Worm (Caenorhabditis elegans): ENCODE results near the gene twk-18.

Gene twk-18

ce11 chrX:9024270-9024669, 36.3 kb downstream of the twk-18 start (continued):
- TF ChIP-seq hlh-11 (tag; optimal IDR thresholded peaks at IDR 0.05) (no peak), mep-1 (tag; optimal IDR thresholded peaks at IDR 0.05) (no peak), saeg-2 (GFP tag; IDR thresholded peaks at IDR 0.05) (peak; percentile 56; the same call in 1 of the 2 replicates), ceh-62 (tag; optimal IDR thresholded peaks at IDR 0.05) (no peak), ceh-44 (GFP tag; IDR thresholded peaks at IDR 0.05) (peak; percentile 76), nhr-102 (tag; optimal IDR thresholded peaks at IDR 0.05) (no peak), lin-39 (tag; optimal IDR thresholded peaks at IDR 0.05) (no peak), lin-1 (GFP tag; IDR thresholded peaks at IDR 0.05) (peak; percentile 79), unc-62 (GFP tag; optimal IDR thresholded peaks at IDR 0.05 in 1 of 2) (no peak), unc-62 (tag; optimal IDR thresholded peaks at IDR 0.05) (no peak), zip-2 (tag; optimal IDR thresholded peaks at IDR 0.05) (no peak), mdt-29 (GFP tag; IDR thresholded peaks at IDR 0.05) (no peak), ceh-82 (tag; optimal IDR thresholded peaks at IDR 0.05) (no peak), nhr-77 (tag; optimal IDR thresholded peaks at IDR 0.05) (no peak), ceh-20 (GFP tag; IDR thresholded peaks at IDR 0.05) (peak; percentile 18; the same call in 1 of the 2 replicates), ceh-28 (tag; optimal IDR thresholded peaks at IDR 0.05) (no peak), egl-27 (tag; optimal IDR thresholded peaks at IDR 0.05) (no peak), ztf-7 (tag; optimal IDR thresholded peaks at IDR 0.05) (peak; percentile 63), lir-3 (tag; optimal IDR thresholded peaks at IDR 0.05) (peak; percentile 86), attf-4 (tag; optimal IDR thresholded peaks at IDR 0.05) (no peak), madf-5 (GFP tag; IDR thresholded peaks at IDR 0.05) (peak; percentile 60 to 89; a peak in 3 of 4 replicates), F49E8.2 (tag; optimal IDR thresholded peaks at IDR 0.05; ENCODE audit: borderline replicate concordance) (peak; percentile 71), nhr-76 (tag; optimal IDR thresholded peaks at IDR 0.05) (no peak), mes-2 (tag; optimal IDR thresholded peaks at IDR 0.05; ENCODE audit: poor library complexity, severe bottlenecking) (no peak), mxl-3 (GFP tag; optimal IDR thresholded peaks at IDR 0.05) (no peak), lim-7 (GFP tag; IDR thresholded peaks at IDR 0.05) (no peak; the same call in none of the 2 replicates), F37D6.2 (tag; optimal IDR thresholded peaks at IDR 0.05) (peak; percentile 4), daf-8 (GFP tag; IDR thresholded peaks at IDR 0.05) (no peak), ZK337.2 (GFP tag; IDR thresholded peaks at IDR 0.05) (no peak), hlh-30 (tag; optimal IDR thresholded peaks at IDR 0.05; ENCODE audit: insufficient read depth) (no peak), ZK546.5 (tag; optimal IDR thresholded peaks at IDR 0.05) (no peak), vab-7 (GFP tag; IDR thresholded peaks at IDR 0.05) (peak; percentile 84), cey-2 (tag; optimal IDR thresholded peaks at IDR 0.05; ENCODE audit: borderline replicate concordance, insufficient read depth) (no peak), F44E2.7 (GFP tag; IDR thresholded peaks at IDR 0.05) (peak; percentile 94), nhr-28 (tag; optimal IDR thresholded peaks at IDR 0.05) (no peak), R02D3.7 (tag; optimal IDR thresholded peaks at IDR 0.05) (no peak), daf-19 (GFP tag; conservative IDR thresholded peaks at IDR 0.05) (peak; percentile 93), php-3 (GFP tag; IDR thresholded peaks at IDR 0.05) (no peak), sdz-12 (GFP tag; optimal IDR thresholded peaks at IDR 0.05) (peak; percentile 1), snpc-4 (tag; optimal IDR thresholded peaks at IDR 0.05) (no peak), daf-12 (tag; optimal IDR thresholded peaks at IDR 0.05) (no peak), snpc-1.2 (GFP tag; IDR thresholded peaks at IDR 0.05) (peak; percentile 94), set-16 (GFP tag; IDR thresholded peaks at IDR 0.05) (no peak), nhr-6 (tag; optimal IDR thresholded peaks at IDR 0.05) (peak; percentile 8), dpl-1 (GFP tag; optimal IDR thresholded peaks at IDR 0.05) (no peak), spr-1 (tag; optimal IDR thresholded peaks at IDR 0.05) (peak; percentile 68), nhr-42 (GFP tag; IDR thresholded peaks at IDR 0.05) (no peak; the same call in 1 of the 2 replicates), ztf-11 (tag; optimal IDR thresholded peaks at IDR 0.05) (no peak), hif-1 (tag; optimal IDR thresholded peaks at IDR 0.05) (no peak), dmd-8 (GFP tag; IDR thresholded peaks at IDR 0.05) (peak; percentile 93), lin-29 (GFP tag; IDR thresholded peaks at IDR 0.05) (0 out of 2 replicates have a peak, but pooled peaks have one; percentile 67), T26A8.4 (GFP tag; IDR thresholded peaks at IDR 0.05) (no peak; the same call in 1 of the 2 replicates)
